Fruit fly (Drosophila melanogaster): ENCODE data around the gene mRpL1.

Gene mRpL1

dm6 chr3R:8349449-8350115 lies 48.3 kb downstream of the mRpL1 start, which contains the start of gene Atg13 (continued):
- TF ChIP-seq tap (tag; optimal IDR thresholded peaks at IDR 0.05) (no peak), nerfin-2 (GFP tag; IDR thresholded peaks at IDR 0.05; ENCODE audit: partially characterized antibody) (peak; percentile 58), Lhr (GFP tag; optimal IDR thresholded peaks at IDR 0.05) (peak; percentile 5), tna (GFP tag; IDR thresholded peaks at IDR 0.05; ENCODE audit: partially characterized antibody) (peak; percentile 76), odd (GFP tag; optimal IDR thresholded peaks at IDR 0.05) (no peak), D19B (GFP tag; optimal IDR thresholded peaks at IDR 0.05) (no peak), CG12942 (GFP tag; optimal IDR thresholded peaks at IDR 0.05) (no peak), ranshi (GFP tag; IDR thresholded peaks at IDR 0.05) (no peak), danr (GFP tag; IDR thresholded peaks at IDR 0.05) (no peak), fu2 (GFP tag; optimal IDR thresholded peaks at IDR 0.05) (no peak), maf-S (GFP tag; optimal IDR thresholded peaks at IDR 0.05) (no peak), HmgD (GFP tag; optimal IDR thresholded peaks at IDR 0.05) (no peak), Deaf1 (tag; optimal IDR thresholded peaks at IDR 0.05) (no peak), mam (GFP tag; optimal IDR thresholded peaks at IDR 0.05) (peak; percentile 5), wek (GFP tag; optimal IDR thresholded peaks at IDR 0.05) (peak; percentile 57), ken (GFP tag; IDR thresholded peaks at IDR 0.05) (no peak), CG7745 (tag; optimal IDR thresholded peaks at IDR 0.05) (no peak), CG12155 (GFP tag; optimal IDR thresholded peaks at IDR 0.05) (peak; percentile 20), CG18262 (tag; optimal IDR thresholded peaks at IDR 0.05) (peak; percentile 30), sqz (GFP tag; optimal IDR thresholded peaks at IDR 0.05) (peak; percentile 49), CG8765 (GFP tag; IDR thresholded peaks at IDR 0.05) (no peak), chinmo (GFP tag; IDR thresholded peaks at IDR 0.05; ENCODE audit: partially characterized antibody) (peak; percentile 73; the same call in 2 of the 4 replicates), CG34422 (GFP tag; IDR thresholded peaks at IDR 0.05) (peak; percentile 6; the same call in 1 of the 3 replicates), CG1024 (GFP tag; IDR thresholded peaks at IDR 0.05) (peak; percentile 55; the same call in 1 of the 2 replicates), CG7372 (GFP tag; IDR thresholded peaks at IDR 0.05) (no peak), Awh (GFP tag; IDR thresholded peaks at IDR 0.05) (no peak), CG12104 (GFP tag; optimal IDR thresholded peaks at IDR 0.05) (peak; percentile 11), CG10431 (GFP tag; optimal IDR thresholded peaks at IDR 0.05) (no peak), h (optimal IDR thresholded peaks at IDR 0.05) (no peak), CG17385 (GFP tag; optimal IDR thresholded peaks at IDR 0.05) (no peak), Nf-YB (GFP tag; optimal IDR thresholded peaks at IDR 0.05) (no peak), Hr51 (GFP tag; optimal IDR thresholded peaks at IDR 0.05) (no peak), CG10565 (GFP tag; optimal IDR thresholded peaks at IDR 0.05) (no peak), slbo (GFP tag; IDR thresholded peaks at IDR 0.05) (peak; percentile 35; the same call in 1 of the 2 replicates), Dad (GFP tag; optimal IDR thresholded peaks at IDR 0.05) (no peak), NC2β (GFP tag; optimal IDR thresholded peaks at IDR 0.05) (no peak), Vsx1 (GFP tag; optimal IDR thresholded peaks at IDR 0.05) (no peak), NFAT (GFP tag; IDR thresholded peaks at IDR 0.05) (peak; percentile 51; the same call in 1 of the 2 replicates), CG6175 (GFP tag; IDR thresholded peaks at IDR 0.05) (no peak), nau (GFP tag; optimal IDR thresholded peaks at IDR 0.05) (no peak), peb (GFP tag; IDR thresholded peaks at IDR 0.05) (no peak), Dip2 (GFP tag; IDR thresholded peaks at IDR 0.05) (no peak), CoRest (tag; optimal IDR thresholded peaks at IDR 0.05) (peak; percentile 70), YL-1 (GFP tag; optimal IDR thresholded peaks at IDR 0.05) (peak; percentile 33), vfl (GFP tag; optimal IDR thresholded peaks at IDR 0.05) (no peak), scrt (GFP tag; optimal IDR thresholded peaks at IDR 0.05) (no peak), CG2116 (GFP tag; optimal IDR thresholded peaks at IDR 0.05) (peak; percentile 96), tgo (GFP tag; IDR thresholded peaks at IDR 0.05) (no peak; the same call in 2 of the 3 replicates), CG10654 (GFP tag; optimal IDR thresholded peaks at IDR 0.05) (no peak), CG6254 (GFP tag; optimal IDR thresholded peaks at IDR 0.05) (no peak)
